Worm (Caenorhabditis elegans) whole organism, late embryonic: ENCODE data around the gene pqn-27.

Experiments used
- K09A11.1 ChIP-seq: sonication (generic microtip); optimal IDR thresholded peaks from 2 replicates; lab custom pipeline; 2017; ENCODE audit warnings: antibody characterized with exemption, mild to moderate bottlenecking, missing genetic modification characterization, missing compliant biosample characterization; ENCODE audit not compliant: insufficient read depth
- T23F11.4 ChIP-seq: fragments of 200-800 bp; sonication (Bioruptor generic); optimal IDR thresholded peaks from 2 replicates; lab custom pipeline; 2018; ENCODE audit warnings: mild to moderate bottlenecking, missing genetic modification characterization, missing compliant biosample characterization
- Y22D7AL.16 ChIP-seq: sonication (generic microtip); optimal IDR thresholded peaks from 2 replicates; lab custom pipeline; 2016; ENCODE audit warnings: missing genetic modification characterization, missing compliant biosample characterization
- ahr-1 ChIP-seq: sonication (generic microtip); optimal IDR thresholded peaks from 2 replicates; lab custom pipeline; 2016; ENCODE audit warnings: missing genetic modification characterization, missing compliant biosample characterization
- ama-1 ChIP-seq: fragments of 150-350 bp; optimal IDR thresholded peaks from 2 replicates; lab custom pipeline; 2014
- ceh-14 ChIP-seq: sonication (generic microtip); optimal IDR thresholded peaks from 2 replicates; lab custom pipeline; 2016; ENCODE audit warnings: missing genotype, missing genetic modification characterization, missing compliant biosample characterization
- ceh-2 ChIP-seq: sonication (generic microtip); optimal IDR thresholded peaks from 2 replicates; lab custom pipeline; 2016; ENCODE audit warnings: missing genotype, missing genetic modification characterization, missing compliant biosample characterization
- ceh-30 ChIP-seq: fragments of 150-350 bp; optimal IDR thresholded peaks from 2 replicates; lab custom pipeline; 2014; ENCODE audit warnings: missing biosample characterization, missing genetic modification characterization
- ceh-31 ChIP-seq: sonication (generic microtip); optimal IDR thresholded peaks from 2 replicates; lab custom pipeline; 2016; ENCODE audit warnings: missing genetic modification characterization, missing compliant biosample characterization
- ceh-34 ChIP-seq: sonication (generic microtip); optimal IDR thresholded peaks from 2 replicates; lab custom pipeline; 2016; ENCODE audit warnings: mild to moderate bottlenecking, missing genetic modification characterization, missing compliant biosample characterization
- ceh-6 ChIP-seq: fragments of 200-800 bp; sonication (Bioruptor generic); optimal IDR thresholded peaks from 2 replicates; lab custom pipeline; 2018; ENCODE audit warnings: mild to moderate bottlenecking, missing genetic modification characterization, missing compliant biosample characterization
- ceh-9 ChIP-seq: sonication (generic microtip); optimal IDR thresholded peaks from 2 replicates; lab custom pipeline; 2016; ENCODE audit warnings: mild to moderate bottlenecking, missing genetic modification characterization, inconsistent platforms, missing compliant biosample characterization
- dve-1 ChIP-seq: sonication (generic microtip); optimal IDR thresholded peaks from 2 replicates; lab custom pipeline; 2017; ENCODE audit warnings: antibody characterized with exemption, mild to moderate bottlenecking, missing genetic modification characterization, missing compliant biosample characterization
- elt-2 ChIP-seq: sonication (generic microtip); optimal IDR thresholded peaks from 2 replicates; lab custom pipeline; 2016; ENCODE audit warnings: missing genetic modification reagents, missing genetic modification characterization, missing compliant biosample characterization
- eyg-1 ChIP-seq: sonication (generic microtip); optimal IDR thresholded peaks from 2 replicates; lab custom pipeline; 2016; ENCODE audit warnings: missing genotype, missing genetic modification characterization, missing compliant biosample characterization
- gmeb-2 ChIP-seq: sonication (generic microtip); optimal IDR thresholded peaks from 2 replicates; lab custom pipeline; 2016; ENCODE audit warnings: missing genetic modification characterization, inconsistent platforms, missing compliant biosample characterization
- hlh-13 ChIP-seq: fragments of 200-800 bp; sonication (Bioruptor generic); optimal IDR thresholded peaks from 2 replicates; lab custom pipeline; 2018; ENCODE audit warnings: mild to moderate bottlenecking, missing genetic modification characterization, missing compliant biosample characterization
- hlh-15 ChIP-seq: sonication (generic microtip); optimal IDR thresholded peaks from 2 replicates; lab custom pipeline; 2016; ENCODE audit warnings: missing genetic modification characterization, missing compliant biosample characterization
- hlh-6 ChIP-seq: sonication (generic microtip); optimal IDR thresholded peaks from 2 replicates; lab custom pipeline; 2016; ENCODE audit warnings: missing genotype, missing genetic modification characterization, missing compliant biosample characterization
- lin-11 ChIP-seq: fragments of 200-800 bp; sonication (Bioruptor generic); optimal IDR thresholded peaks from 2 replicates; lab custom pipeline; 2018; ENCODE audit warnings: mild to moderate bottlenecking, missing genetic modification characterization, missing compliant biosample characterization
- nfya-1 ChIP-seq: sonication (generic microtip); optimal IDR thresholded peaks from 2 replicates; lab custom pipeline; 2017; ENCODE audit warnings: missing genetic modification characterization, mild to moderate bottlenecking, missing compliant biosample characterization, antibody characterized with exemption, moderate library complexity
- nhr-11 ChIP-seq: fragments of 150-350 bp; optimal IDR thresholded peaks from 2 replicates; lab custom pipeline; 2014; ENCODE audit warnings: missing biosample characterization, missing genetic modification characterization
- odd-2 ChIP-seq: sonication (generic microtip); optimal IDR thresholded peaks from 2 replicates; lab custom pipeline; 2017; ENCODE audit warnings: antibody characterized with exemption, mild to moderate bottlenecking, missing genetic modification characterization, missing compliant biosample characterization
- pag-3 ChIP-seq: sonication (generic microtip); optimal IDR thresholded peaks from 2 replicates; lab custom pipeline; 2016; ENCODE audit warnings: missing compliant biosample characterization, missing genetic modification characterization, borderline replicate concordance
- pat-9 ChIP-seq: fragments of 200-800 bp; sonication (Bioruptor generic); optimal IDR thresholded peaks from 2 replicates; lab custom pipeline; 2018; ENCODE audit warnings: mild to moderate bottlenecking, missing genetic modification characterization, moderate library complexity, missing compliant biosample characterization
- pax-1 ChIP-seq: fragments of 150-350 bp; optimal IDR thresholded peaks from 2 replicates; lab custom pipeline; 2014; ENCODE audit warnings: missing biosample characterization, missing genetic modification characterization
- pha-4 ChIP-seq: fragments of 150-350 bp; optimal IDR thresholded peaks from 2 replicates; lab custom pipeline; 2018; ENCODE audit warnings: missing biosample characterization, missing genetic modification reagents, missing genetic modification characterization
- pqm-1 ChIP-seq: sonication (generic microtip); optimal IDR thresholded peaks from 2 replicates; lab custom pipeline; 2016; ENCODE audit warnings: missing genetic modification characterization, missing compliant biosample characterization
- sdc-2 ChIP-seq: sonication (generic microtip); optimal IDR thresholded peaks from 2 replicates; lab custom pipeline; 2016; ENCODE audit warnings: missing genotype, missing genetic modification characterization, missing compliant biosample characterization
- unc-42 ChIP-seq: sonication (generic microtip); optimal IDR thresholded peaks from 2 replicates; lab custom pipeline; 2016; ENCODE audit warnings: missing genotype, missing genetic modification characterization, missing compliant biosample characterization
- unc-55 ChIP-seq: sonication (generic microtip); optimal IDR thresholded peaks from 2 replicates; lab custom pipeline; 2017; ENCODE audit warnings: missing biosample characterization, missing genetic modification reagents, missing genetic modification characterization
- zip-5 ChIP-seq: sonication (generic microtip); optimal IDR thresholded peaks from 2 replicates; lab custom pipeline; 2016; ENCODE audit warnings: missing genetic modification characterization, missing compliant biosample characterization

Gene pqn-27

ce11 chrII:13460592-13461395 is at the start of gene pqn-27:
pqn-27 (minus strand) TSS chrII:13460642.
- no peak for TF ChIP-seq T23F11.4 (GFP tag; lab: Kevin White, UChicago)
- peak; percentile 19 for TF ChIP-seq ceh-30 (tag; lab: Kevin White, UChicago)
- TF ChIP-seq unc-42 (tag; lab: Kevin White, UChicago) = peak; percentile 30
- peak; percentile 41 for TF ChIP-seq elt-2
- TF ChIP-seq dve-1 (tag; lab: Kevin White, UChicago) = peak; percentile 18
- peak; percentile 47 for TF ChIP-seq pax-1 (tag; lab: Kevin White, UChicago)
- no peak for TF ChIP-seq hlh-6 (tag; lab: Kevin White, UChicago)
- TF ChIP-seq nfya-1 (tag; lab: Kevin White, UChicago) = peak; percentile 37
- no peak for TF ChIP-seq gmeb-2 (tag; lab: Kevin White, UChicago)
- no peak for TF ChIP-seq hlh-15 (tag; lab: Kevin White, UChicago)
- TF ChIP-seq ama-1 (lab: Kevin White, UChicago) = peak; percentile 84
- TF ChIP-seq, all 69 proteins: peak for 7

- TF ChIP-seq pha-4 (tag; lab: Kevin White, UChicago) (no peak), zip-5 (tag; lab: Kevin White, UChicago) (no peak), ceh-14 (tag; lab: Kevin White, UChicago) (no peak), elt-2 (no peak), T23F11.4 (GFP tag; lab: Kevin White, UChicago) (no peak), ahr-1 (tag; lab: Kevin White, UChicago) (no peak), ceh-6 (GFP tag; lab: Kevin White, UChicago) (no peak), hlh-13 (GFP tag; lab: Kevin White, UChicago) (no peak), ceh-34 (tag; lab: Kevin White, UChicago) (no peak), pat-9 (tag; lab: Kevin White, UChicago) (no peak), Y22D7AL.16 (tag; lab: Kevin White, UChicago) (no peak), pag-3 (tag; lab: Kevin White, UChicago) (no peak), eyg-1 (no peak), lin-11 (no peak), pax-1 (tag; lab: Kevin White, UChicago) (no peak), K09A11.1 (tag; lab: Kevin White, UChicago) (no peak), unc-55 (no peak)
Observed at ce11 chrII:13508607-13509006, 48.2 kb upstream of the pqn-27 start.

ce11 chrII:13507535-13507934 is 47.1 kb upstream of the pqn-27 start, which contains the start of gene nep-17:
nep-17 (plus strand) TSS chrII:13507819.
- no peak for TF ChIP-seq elt-2
- no peak for TF ChIP-seq sdc-2 (tag; lab: Kevin White, UChicago)
- TF ChIP-seq nhr-11 (tag; lab: Kevin White, UChicago) = no peak
- TF ChIP-seq ceh-9 = no peak
- TF ChIP-seq ahr-1 (tag; lab: Kevin White, UChicago) = no peak
- no peak for TF ChIP-seq ceh-31 (tag; lab: Kevin White, UChicago)
- TF ChIP-seq ceh-2 (tag; lab: Kevin White, UChicago) = no peak
- TF ChIP-seq odd-2 (tag; lab: Kevin White, UChicago) = no peak
- no peak for TF ChIP-seq pqm-1 (tag; lab: Kevin White, UChicago)

DNA sequence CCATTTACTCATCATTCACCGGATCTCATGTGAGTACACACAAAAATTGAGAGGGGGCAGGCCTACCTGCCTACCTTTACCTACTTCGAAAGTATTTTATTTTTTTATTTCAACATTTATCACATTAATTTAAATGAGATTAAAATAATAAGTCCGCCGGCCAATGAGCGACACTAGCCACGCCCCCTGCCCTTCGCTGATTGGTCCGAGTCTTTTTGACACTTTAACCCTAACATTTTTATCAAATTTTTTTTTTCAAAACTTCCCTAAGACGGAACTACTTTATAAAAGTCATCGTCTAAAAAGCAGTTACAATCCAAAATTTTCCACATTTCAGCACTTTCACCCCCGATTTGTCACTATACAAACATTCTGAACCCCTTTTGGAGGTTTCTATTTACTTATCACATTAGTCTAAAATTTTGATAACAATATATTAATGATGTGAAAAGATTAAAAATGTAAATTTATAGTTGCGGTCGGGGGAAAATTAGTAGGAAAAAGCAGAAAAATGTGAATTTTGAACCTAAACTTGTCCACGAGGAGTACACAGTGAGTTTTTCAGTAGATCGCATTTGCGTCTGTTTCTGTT is 45.6 kb upstream of the pqn-27 start:
- TF ChIP-seq hlh-15 (tag; lab: Kevin White, UChicago) (no peak), nfya-1 (tag; lab: Kevin White, UChicago) (peak; percentile 59)
